Fruit fly (Drosophila melanogaster) whole organism, adult: ENCODE measurements around the gene CG4080.

Source experiments
- CG12768 ChIP-seq: fragments of 200-800 bp; sonication (Bioruptor generic); optimal IDR thresholded peaks from 2 replicates; lab custom pipeline; 2017; ENCODE audit warnings: missing biosample characterization, missing genetic modification characterization, mild to moderate bottlenecking, moderate library complexity, missing genetic modification reagents
- pad ChIP-seq: fragments of 200-800 bp; sonication (Bioruptor generic); optimal IDR thresholded peaks from 3 replicates; lab custom pipeline; 2017; ENCODE audit warnings: missing biosample characterization, missing genetic modification characterization, mild to moderate bottlenecking, moderate library complexity, missing genetic modification reagents
- tj ChIP-seq: fragments of 200-800 bp; sonication (Bioruptor generic); optimal IDR thresholded peaks from 3 replicates; lab custom pipeline; 2017; ENCODE audit warnings: missing biosample characterization, mild to moderate bottlenecking, missing genetic modification characterization, moderate library complexity

dm6 chr3L:9441907-9442479 is 43.0 kb upstream of the CG4080 start, which contains the start of the genes Bet3 and Nf-YA:
- TF ChIP-seq tj (no peak), pad (GFP tag; lab: Kevin White, UChicago) (peak; percentile 35), CG12768 (peak; percentile 10)
